Fruit fly (Drosophila melanogaster): ENCODE results near the gene tgy.
A peak's percentile ranks its signal among the peaks of the same experiment; 100 is the strongest.

Gene tgy

DNA sequence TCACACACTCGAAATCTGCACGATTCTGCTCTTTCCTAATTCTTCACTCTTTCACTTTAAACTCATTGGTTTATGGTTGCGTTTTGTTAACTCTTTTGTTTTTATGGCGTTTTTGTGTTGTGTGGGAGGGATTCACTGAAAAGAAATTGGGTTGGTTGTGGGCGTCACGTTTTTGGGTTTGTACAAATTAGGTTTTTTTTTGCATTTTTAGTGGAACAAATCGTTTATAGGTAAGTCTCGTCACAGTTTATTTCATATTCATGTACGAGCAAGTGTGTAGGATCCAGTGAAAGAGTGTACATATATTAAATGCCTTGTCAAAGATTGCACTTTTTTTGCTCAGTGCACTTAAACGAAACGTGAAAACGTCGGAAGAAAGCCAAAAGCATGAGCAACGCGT is 37.6 kb upstream of the tgy start (continued):
- TF ChIP-seq psq (GFP tag; optimal IDR thresholded peaks at IDR 0.05) (peak; percentile 76), Sp1 (GFP tag; optimal IDR thresholded peaks at IDR 0.05) (peak; percentile 55), foxo (GFP tag; optimal IDR thresholded peaks at IDR 0.05) (peak in 1 of 2 experiments; percentile 83), sv (GFP tag; optimal IDR thresholded peaks at IDR 0.05) (no peak), HLH106 (tag; optimal IDR thresholded peaks at IDR 0.05) (no peak), Hnf4 (GFP tag; optimal IDR thresholded peaks at IDR 0.05) (peak; percentile 36)

DNA sequence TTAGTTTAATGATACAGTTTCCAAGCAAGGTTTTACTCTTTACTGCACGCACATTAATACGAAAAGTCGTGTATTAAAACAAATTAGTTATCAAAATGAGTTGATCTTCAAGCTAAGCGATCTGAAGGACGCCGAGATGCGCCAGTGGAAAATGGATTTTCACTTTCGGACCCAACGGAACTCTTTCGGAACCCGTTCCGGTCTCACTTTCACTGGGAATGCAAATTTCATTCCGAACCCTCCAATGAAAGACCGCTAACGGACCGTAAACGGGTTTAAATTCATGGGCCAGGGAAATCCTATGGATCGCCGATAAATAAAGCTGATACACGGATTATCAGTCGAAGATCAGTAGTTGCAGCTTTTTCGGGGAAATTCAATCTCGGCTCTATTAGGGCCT is 36.3 kb upstream of the tgy start:
- TF ChIP-seq ey (GFP tag; optimal IDR thresholded peaks at IDR 0.05) = no peak
- TF ChIP-seq dsf (GFP tag; optimal IDR thresholded peaks at IDR 0.05; ENCODE audit: borderline replicate concordance) = no peak
- no peak for TF ChIP-seq h (GFP tag; optimal IDR thresholded peaks at IDR 0.05)
- no peak for TF ChIP-seq Hr83 (GFP tag; optimal IDR thresholded peaks at IDR 0.05; ENCODE audit: poor library complexity, severe bottlenecking)
- TF ChIP-seq lola (GFP tag; optimal IDR thresholded peaks at IDR 0.05) = no peak
- TF ChIP-seq dmrt93B (GFP tag; optimal IDR thresholded peaks at IDR 0.05) = no peak
- TF ChIP-seq sv (GFP tag; optimal IDR thresholded peaks at IDR 0.05) = no peak

DNA sequence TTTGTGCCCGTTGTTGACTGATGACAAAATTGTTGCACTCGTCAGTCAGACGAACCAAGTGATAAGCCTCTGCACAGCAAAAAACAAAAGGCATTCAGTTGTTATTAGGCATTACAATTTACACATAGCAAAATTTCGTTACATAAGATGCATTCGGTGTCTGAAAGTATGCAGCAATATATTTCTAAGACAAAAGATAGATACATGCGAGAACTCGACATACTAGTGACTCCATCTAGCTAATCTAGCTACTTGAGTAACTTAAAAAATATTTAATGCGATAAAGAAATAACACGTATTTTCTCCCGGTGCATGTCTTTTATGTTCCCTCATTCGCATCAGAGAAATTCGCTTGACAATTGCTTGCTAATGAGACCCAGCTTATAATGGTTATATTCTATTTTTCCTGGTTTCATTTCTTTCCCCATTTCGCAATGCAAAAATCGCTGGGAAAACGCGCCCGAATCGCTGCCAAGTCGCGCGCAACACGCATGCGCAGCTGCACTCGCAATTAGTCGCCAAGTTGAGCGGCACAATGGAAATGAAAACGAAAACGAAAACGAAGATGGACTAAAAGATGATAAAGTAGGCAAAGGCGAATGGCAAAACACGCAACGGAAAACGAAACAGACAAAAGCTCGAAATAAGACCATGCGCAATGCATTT is 35.3 kb upstream of the tgy start:
- TF ChIP-seq Sp1 (GFP tag; optimal IDR thresholded peaks at IDR 0.05) (peak; percentile 54), br (GFP tag; optimal IDR thresholded peaks at IDR 0.05) (peak; percentile 58), psq (GFP tag; optimal IDR thresholded peaks at IDR 0.05) (peak; percentile 51), OdsH (GFP tag; optimal IDR thresholded peaks at IDR 0.05) (peak; percentile 17), ey (GFP tag; optimal IDR thresholded peaks at IDR 0.05) (peak; percentile 57), Dif (GFP tag; optimal IDR thresholded peaks at IDR 0.05; ENCODE audit: partially characterized antibody) (no peak), h (GFP tag; optimal IDR thresholded peaks at IDR 0.05) (peak; percentile 30), CG32264 (GFP tag; optimal IDR thresholded peaks at IDR 0.05) (peak; percentile 35), rgr (GFP tag; optimal IDR thresholded peaks at IDR 0.05) (peak; percentile 63), Abd-B (GFP tag; optimal IDR thresholded peaks at IDR 0.05) (no peak), HLH106 (tag; optimal IDR thresholded peaks at IDR 0.05) (peak; percentile 40), sv (GFP tag; optimal IDR thresholded peaks at IDR 0.05) (no peak), tai (GFP tag; optimal IDR thresholded peaks at IDR 0.05) (no peak), fru (GFP tag; optimal IDR thresholded peaks at IDR 0.05) (peak; percentile 55), foxo (GFP tag; optimal IDR thresholded peaks at IDR 0.05) (peak in 1 of 2 experiments; percentile 29), Hnf4 (GFP tag; optimal IDR thresholded peaks at IDR 0.05) (peak; percentile 29), GATAd (GFP tag; optimal IDR thresholded peaks at IDR 0.05) (no peak), dmrt93B (GFP tag; optimal IDR thresholded peaks at IDR 0.05) (no peak), Dfd (GFP tag; optimal IDR thresholded peaks at IDR 0.05) (no peak), woc (GFP tag; optimal IDR thresholded peaks at IDR 0.05) (peak; percentile 37), Rel (GFP tag; optimal IDR thresholded peaks at IDR 0.05) (no peak), Rel (tag; optimal IDR thresholded peaks at IDR 0.05) (no peak)

DNA sequence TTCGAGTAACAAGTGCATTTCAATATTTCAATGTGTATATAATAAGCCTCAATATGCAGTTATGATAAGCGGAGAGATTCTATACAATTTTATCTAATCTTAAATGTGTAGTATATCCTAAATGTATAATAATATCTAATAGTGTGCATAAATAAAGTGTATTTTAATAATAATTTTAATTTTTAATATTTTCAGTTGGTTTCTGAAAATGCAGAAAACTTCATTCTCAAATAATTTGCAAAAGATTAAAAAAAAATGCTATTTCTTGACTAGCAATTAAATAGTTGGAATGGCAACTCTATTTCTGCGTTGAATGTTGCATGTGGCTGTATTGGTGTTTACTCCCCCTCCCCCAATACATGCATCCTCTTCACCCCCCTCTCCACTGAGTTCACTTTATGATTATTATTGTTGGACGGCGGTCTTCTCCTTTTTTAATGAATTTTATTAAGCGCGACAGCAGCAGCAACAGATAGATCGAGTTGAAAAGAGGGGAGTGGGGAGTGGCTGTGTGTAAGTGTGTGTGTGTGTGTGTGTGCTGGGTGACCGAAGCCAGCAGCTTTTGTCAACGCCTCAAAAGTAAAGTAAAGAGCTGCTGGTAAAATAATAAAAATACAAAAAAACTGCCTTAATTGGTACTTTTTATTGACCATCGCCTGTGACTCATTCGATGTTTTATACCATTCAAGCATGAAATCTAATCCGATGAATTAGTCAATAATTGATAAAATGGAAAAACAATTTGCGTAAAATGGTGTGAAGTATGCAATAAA is 33.7 kb upstream of the tgy start:
- peak; percentile 41 for TF ChIP-seq Myc (optimal IDR thresholded peaks at IDR 0.05)
- peak; percentile 23 for TF ChIP-seq psq (GFP tag; optimal IDR thresholded peaks at IDR 0.05)
- peak; percentile 25 for TF ChIP-seq HLH106 (tag; optimal IDR thresholded peaks at IDR 0.05)
- TF ChIP-seq fru (GFP tag; optimal IDR thresholded peaks at IDR 0.05) = no peak
- TF ChIP-seq Sp1 (GFP tag; optimal IDR thresholded peaks at IDR 0.05) = peak; percentile 57
- no peak for TF ChIP-seq CrebA (GFP tag; optimal IDR thresholded peaks at IDR 0.05; ENCODE audit: borderline replicate concordance)
- no peak for TF ChIP-seq Rel (GFP tag; optimal IDR thresholded peaks at IDR 0.05)
- TF ChIP-seq Rel (tag; optimal IDR thresholded peaks at IDR 0.05) = no peak
- TF ChIP-seq sage (GFP tag; optimal IDR thresholded peaks at IDR 0.05) = no peak

DNA sequence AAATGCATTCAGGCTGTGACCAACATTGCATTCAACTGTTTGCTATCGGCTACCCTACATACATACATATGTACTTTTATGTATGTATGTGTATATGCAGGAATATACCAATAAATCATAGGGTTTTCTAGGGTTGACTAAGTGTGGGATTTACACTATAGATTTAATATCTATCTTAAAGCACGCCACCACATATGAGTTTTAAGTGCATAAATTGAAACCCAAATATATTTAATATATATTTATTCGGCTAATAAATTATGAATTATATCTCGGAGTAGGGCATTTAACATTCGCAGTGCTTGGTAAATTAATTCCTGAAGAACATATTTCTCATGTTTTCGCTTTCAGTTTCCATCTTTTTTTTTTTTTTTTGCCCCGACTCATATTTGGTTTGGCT is 32.8 kb upstream of the tgy start:
- no peak for TF ChIP-seq Dif (GFP tag; optimal IDR thresholded peaks at IDR 0.05; ENCODE audit: partially characterized antibody)
- TF ChIP-seq N (GFP tag; optimal IDR thresholded peaks at IDR 0.05) = no peak
- TF ChIP-seq CG32264 (GFP tag; optimal IDR thresholded peaks at IDR 0.05) = no peak
- peak; percentile 23 for TF ChIP-seq CG9705 (GFP tag; optimal IDR thresholded peaks at IDR 0.05)
- TF ChIP-seq lola (GFP tag; optimal IDR thresholded peaks at IDR 0.05) = no peak
- peak; percentile 3 for TF ChIP-seq br (GFP tag; optimal IDR thresholded peaks at IDR 0.05)
- TF ChIP-seq Hr83 (GFP tag; optimal IDR thresholded peaks at IDR 0.05; ENCODE audit: poor library complexity, severe bottlenecking) = no peak
- TF ChIP-seq foxo (GFP tag; optimal IDR thresholded peaks at IDR 0.05) = peak in 1 of 2 experiments; percentile 64
- no peak for TF ChIP-seq pan (optimal IDR thresholded peaks at IDR 0.05)
- no peak for TF ChIP-seq Vsx2 (GFP tag; optimal IDR thresholded peaks at IDR 0.05; ENCODE audit: partially characterized antibody)
- peak; percentile 67 for TF ChIP-seq rgr (GFP tag; optimal IDR thresholded peaks at IDR 0.05)
- TF ChIP-seq Sp1 (GFP tag; optimal IDR thresholded peaks at IDR 0.05) = peak; percentile 83
- peak; percentile 64 for TF ChIP-seq HLH106 (tag; optimal IDR thresholded peaks at IDR 0.05)
- TF ChIP-seq Myc (optimal IDR thresholded peaks at IDR 0.05) = no peak
- TF ChIP-seq h (GFP tag; optimal IDR thresholded peaks at IDR 0.05) = peak; percentile 41
- no peak for TF ChIP-seq tai (GFP tag; optimal IDR thresholded peaks at IDR 0.05)
- peak; percentile 41 for TF ChIP-seq ey (GFP tag; optimal IDR thresholded peaks at IDR 0.05)
- TF ChIP-seq Mio (GFP tag; optimal IDR thresholded peaks at IDR 0.05) = no peak
- no peak for TF ChIP-seq Rel (GFP tag; optimal IDR thresholded peaks at IDR 0.05)
- TF ChIP-seq Rel (tag; optimal IDR thresholded peaks at IDR 0.05) = no peak
- no peak for TF ChIP-seq woc (GFP tag; optimal IDR thresholded peaks at IDR 0.05)
- TF ChIP-seq fru (GFP tag; optimal IDR thresholded peaks at IDR 0.05) = peak; percentile 52
- TF ChIP-seq dsf (GFP tag; optimal IDR thresholded peaks at IDR 0.05; ENCODE audit: borderline replicate concordance) = no peak
- peak; percentile 34 for TF ChIP-seq dmrt93B (GFP tag; optimal IDR thresholded peaks at IDR 0.05)
- peak; percentile 54 for TF ChIP-seq OdsH (GFP tag; optimal IDR thresholded peaks at IDR 0.05)
- TF ChIP-seq psq (GFP tag; optimal IDR thresholded peaks at IDR 0.05) = peak; percentile 51
- peak; percentile 3 for TF ChIP-seq Hnf4 (GFP tag; optimal IDR thresholded peaks at IDR 0.05)
